Worm (Caenorhabditis elegans) whole organism, L2 larva: ENCODE data around the gene F59B2.13.

Experiments
- C34F6.9 ChIP-seq: fragments of 150-350 bp; optimal IDR thresholded peaks from 2 replicates; lab custom pipeline; 2014; ENCODE audit warnings: missing biosample characterization, missing genetic modification characterization
- F13H6.1 ChIP-seq: sonication (generic microtip); optimal IDR thresholded peaks from 2 replicates; lab custom pipeline; 2016; ENCODE audit warnings: missing genetic modification characterization, missing compliant biosample characterization
- R02D3.7 ChIP-seq: fragments of 150-350 bp; optimal IDR thresholded peaks from 2 replicates; lab custom pipeline; 2014; ENCODE audit warnings: missing biosample characterization, missing genetic modification characterization
- Y55F3AM.14 ChIP-seq: fragments of 200-800 bp; sonication (Bioruptor generic); optimal IDR thresholded peaks from 2 replicates; lab custom pipeline; 2018; ENCODE audit warnings: mild to moderate bottlenecking, missing genetic modification characterization, missing compliant biosample characterization
- ZK546.5 ChIP-seq: sonication (generic microtip); optimal IDR thresholded peaks from 2 replicates; lab custom pipeline; 2017; ENCODE audit warnings: missing biosample characterization, missing genetic modification characterization
- alr-1 ChIP-seq: fragments of 150-350 bp; optimal IDR thresholded peaks from 2 replicates; lab custom pipeline; 2014; ENCODE audit warnings: missing biosample characterization, missing genetic modification characterization
- aly-2 ChIP-seq: fragments of 150-350 bp; optimal IDR thresholded peaks from 2 replicates; lab custom pipeline; 2014; ENCODE audit warnings: missing biosample characterization, missing genetic modification characterization
- ama-1 ChIP-seq: fragments of 150-350 bp; optimal IDR thresholded peaks from 2 replicates; lab custom pipeline; 2018; ENCODE audit warnings: inconsistent platforms
- ceh-16 ChIP-seq: fragments of 150-350 bp; optimal IDR thresholded peaks from 2 replicates; lab custom pipeline; 2014; ENCODE audit warnings: missing biosample characterization, missing genetic modification characterization
- ceh-82 ChIP-seq: fragments of 150-350 bp; optimal IDR thresholded peaks from 2 replicates; lab custom pipeline; 2014; ENCODE audit warnings: missing biosample characterization, missing genetic modification characterization
- crh-2 ChIP-seq: sonication (generic microtip); optimal IDR thresholded peaks from 2 replicates; lab custom pipeline; 2017; ENCODE audit warnings: missing biosample characterization, missing genetic modification characterization
- dmd-4 ChIP-seq: sonication (generic microtip); optimal IDR thresholded peaks from 2 replicates; lab custom pipeline; 2017; ENCODE audit warnings: missing biosample characterization, missing genetic modification characterization
- egl-27 ChIP-seq: sonication (generic microtip); optimal IDR thresholded peaks from 3 replicates; lab custom pipeline; 2017; ENCODE audit warnings: missing biosample characterization, missing genetic modification reagents, missing genetic modification characterization
- elt-1 ChIP-seq: fragments of 150-350 bp; optimal IDR thresholded peaks from 2 replicates; lab custom pipeline; 2014; ENCODE audit warnings: missing biosample characterization, missing genetic modification characterization
- elt-3 ChIP-seq: sonication (generic microtip); optimal IDR thresholded peaks from 2 replicates; lab custom pipeline; 2017; ENCODE audit warnings: missing biosample characterization, missing genetic modification characterization
- fos-1 ChIP-seq: fragments of 150-350 bp; optimal IDR thresholded peaks from 2 replicates; lab custom pipeline; 2014; ENCODE audit warnings: missing biosample characterization, missing genetic modification characterization
- gmeb-1 ChIP-seq: fragments of 150-350 bp; optimal IDR thresholded peaks from 2 replicates; lab custom pipeline; 2014; ENCODE audit warnings: missing biosample characterization, missing genetic modification characterization
- lin-11 ChIP-seq: fragments of 150-350 bp; sonication (generic microtip); optimal IDR thresholded peaks from 2 replicates; lab custom pipeline; 2014; ENCODE audit warnings: missing biosample characterization, missing genetic modification characterization, inconsistent platforms, mixed read lengths
- lin-13 ChIP-seq: fragments of 150-350 bp; optimal IDR thresholded peaks from 2 replicates; lab custom pipeline; 2014; ENCODE audit warnings: missing biosample characterization, missing genetic modification reagents, missing genetic modification characterization
- lin-39 ChIP-seq: fragments of 150-350 bp; optimal IDR thresholded peaks from 2 replicates; lab custom pipeline; 2014; ENCODE audit warnings: missing biosample characterization, missing genetic modification reagents, missing genetic modification characterization
- lsy-2 ChIP-seq, 2 experiments: fragments of 150-350 bp in 1 of 2; sonication (generic microtip) in 1 of 2; optimal IDR thresholded peaks; 2 replicates each; lab custom pipeline; 2014 to 2017; ENCODE audit warnings: missing biosample characterization in 2 of 2, missing genetic modification characterization in 2 of 2
- mab-5 ChIP-seq: fragments of 150-350 bp; optimal IDR thresholded peaks from 2 replicates; lab custom pipeline; 2014; ENCODE audit warnings: missing biosample characterization, missing genetic modification characterization
- mbf-1 ChIP-seq: sonication (generic microtip); optimal IDR thresholded peaks from 2 replicates; lab custom pipeline; 2017; ENCODE audit warnings: missing biosample characterization, missing genetic modification characterization
- nhr-10 ChIP-seq: sonication (generic microtip); optimal IDR thresholded peaks from 2 replicates; lab custom pipeline; 2017; ENCODE audit warnings: missing biosample characterization, missing genetic modification characterization
- nhr-11 ChIP-seq: fragments of 150-350 bp; optimal IDR thresholded peaks from 2 replicates; lab custom pipeline; 2014; ENCODE audit warnings: missing biosample characterization, missing genetic modification characterization
- nhr-12 ChIP-seq: fragments of 150-350 bp; optimal IDR thresholded peaks from 2 replicates; lab custom pipeline; 2014; ENCODE audit warnings: missing biosample characterization, missing genetic modification characterization
- nhr-129 ChIP-seq: fragments of 150-350 bp; optimal IDR thresholded peaks from 2 replicates; lab custom pipeline; 2014; ENCODE audit warnings: missing biosample characterization, missing genetic modification characterization
- nhr-21 ChIP-seq: fragments of 150-350 bp; optimal IDR thresholded peaks from 2 replicates; lab custom pipeline; 2014; ENCODE audit warnings: missing biosample characterization, missing genetic modification characterization
- nhr-23 ChIP-seq: fragments of 150-350 bp; optimal IDR thresholded peaks from 2 replicates; lab custom pipeline; 2014; ENCODE audit warnings: missing biosample characterization, missing genetic modification reagents, missing genetic modification characterization
- nhr-237 ChIP-seq: fragments of 150-350 bp; optimal IDR thresholded peaks from 2 replicates; lab custom pipeline; 2014; ENCODE audit warnings: missing biosample characterization, missing genetic modification characterization
- nhr-25 ChIP-seq: fragments of 150-350 bp; sonication (generic microtip); optimal IDR thresholded peaks from 3 replicates; lab custom pipeline; 2014; ENCODE audit warnings: missing biosample characterization, missing genetic modification characterization
- nhr-6 ChIP-seq: fragments of 150-350 bp; optimal IDR thresholded peaks from 2 replicates; lab custom pipeline; 2014; ENCODE audit warnings: missing biosample characterization, missing genetic modification characterization
- nhr-77 ChIP-seq: fragments of 150-350 bp; optimal IDR thresholded peaks from 2 replicates; lab custom pipeline; 2014; ENCODE audit warnings: missing biosample characterization, missing genetic modification characterization
- peb-1 ChIP-seq: fragments of 150-350 bp; optimal IDR thresholded peaks from 2 replicates; lab custom pipeline; 2014; ENCODE audit warnings: missing biosample characterization, missing genetic modification characterization
- sem-4 ChIP-seq: fragments of 150-350 bp; optimal IDR thresholded peaks from 2 replicates; lab custom pipeline; 2014; ENCODE audit warnings: missing biosample characterization, missing genetic modification reagents, missing genetic modification characterization
- skn-1 ChIP-seq: sonication (generic microtip); optimal IDR thresholded peaks from 2 replicates; lab custom pipeline; 2017; ENCODE audit warnings: missing biosample characterization, missing genetic modification characterization
- sma-3 ChIP-seq: sonication (generic microtip); optimal IDR thresholded peaks from 2 replicates; lab custom pipeline; 2016; ENCODE audit warnings: missing genetic modification reagents, missing genetic modification characterization, missing compliant biosample characterization
- sma-9 ChIP-seq, 2 experiments: fragments of 150-350 bp in 1 of 2; sonication (generic microtip) in 1 of 2; optimal IDR thresholded peaks; 2 replicates each; lab custom pipeline; 2014 to 2016; ENCODE audit warnings: missing genetic modification characterization in 2 of 2, mild to moderate bottlenecking in 1 of 2, missing biosample characterization in 1 of 2, missing compliant biosample characterization in 1 of 2, missing genetic modification reagents in 1 of 2, moderate library complexity in 1 of 2
- snpc-4 ChIP-seq: fragments of 150-350 bp; optimal IDR thresholded peaks from 2 replicates; lab custom pipeline; 2014; ENCODE audit warnings: missing biosample characterization, missing genetic modification characterization
- unc-39 ChIP-seq: fragments of 150-350 bp; optimal IDR thresholded peaks from 2 replicates; lab custom pipeline; 2014; ENCODE audit warnings: missing biosample characterization, missing genetic modification characterization
- unc-55 ChIP-seq: fragments of 150-350 bp; sonication (generic microtip); optimal IDR thresholded peaks from 3 replicates; lab custom pipeline; 2014; ENCODE audit warnings: missing biosample characterization, missing genetic modification reagents, missing genetic modification characterization
- unc-62 ChIP-seq: fragments of 150-350 bp; optimal IDR thresholded peaks from 2 replicates; lab custom pipeline; 2014; ENCODE audit warnings: missing biosample characterization, missing genetic modification reagents, missing genetic modification characterization
- zag-1 ChIP-seq: fragments of 150-350 bp; optimal IDR thresholded peaks from 2 replicates; lab custom pipeline; 2014; ENCODE audit warnings: missing biosample characterization, missing genetic modification characterization
- ztf-1 ChIP-seq: fragments of 200-800 bp; sonication (Bioruptor generic); conservative IDR thresholded peaks from 2 replicates; pipeline ENCODE4 v1.3.6; 2022; ENCODE audit warnings: missing genetic modification characterization, missing compliant biosample characterization
- ztf-11 ChIP-seq: sonication (generic microtip); optimal IDR thresholded peaks from 2 replicates; lab custom pipeline; 2017; ENCODE audit warnings: missing biosample characterization, missing genetic modification characterization
- ztf-4 ChIP-seq: fragments of 150-350 bp; optimal IDR thresholded peaks from 2 replicates; lab custom pipeline; 2014; ENCODE audit warnings: missing biosample characterization, missing genetic modification characterization

The F59B2.13 gene

ce11 chrIII:9054414-9055147, 27.7 kb upstream of the F59B2.13 start, which contains the start of gene cls-2:
Gene cls-2 (plus strand): TSS chrIII:9055048.
- TF ChIP-seq zag-1 (tag; lab: Kevin White, UChicago) (no peak), crh-2 (tag; lab: Kevin White, UChicago) (peak; percentile 31), nhr-237 (no peak), elt-3 (no peak), unc-55 (peak; percentile 17), ceh-82 (tag; lab: Kevin White, UChicago) (no peak), dmd-4 (tag; lab: Kevin White, UChicago) (no peak), ZK546.5 (tag; lab: Kevin White, UChicago) (no peak), egl-27 (no peak), fos-1 (no peak), nhr-129 (tag; lab: Kevin White, UChicago) (peak; percentile 60), lsy-2 (tag; optimal IDR thresholded peaks at IDR 0.05; lab: Kevin White, UChicago) (peak in 1 of 2 experiments; percentile 23), nhr-10 (tag; lab: Kevin White, UChicago) (no peak), nhr-25 (tag; lab: Kevin White, UChicago) (no peak), skn-1 (tag; lab: Kevin White, UChicago) (no peak), gmeb-1 (no peak), R02D3.7 (tag; lab: Kevin White, UChicago) (no peak), Y55F3AM.14 (GFP tag; lab: Kevin White, UChicago) (no peak), C34F6.9 (tag; lab: Kevin White, UChicago) (peak; percentile 12), sma-9 (GFP tag; optimal IDR thresholded peaks at IDR 0.05; lab: Kevin White, UChicago) (no peak), sma-9 (tag; optimal IDR thresholded peaks at IDR 0.05; lab: Kevin White, UChicago) (no peak), mab-5 (tag; lab: Kevin White, UChicago) (no peak), aly-2 (tag; lab: Kevin White, UChicago) (no peak)

ce11 chrIII:9053740-9054252, 26.9 kb upstream of the F59B2.13 start, which contains the start of gene R107.5:
Gene R107.5 (minus strand): TSS chrIII:9053790.
- TF ChIP-seq gmeb-1 (peak; percentile 82), alr-1 (tag; lab: Kevin White, UChicago) (no peak), nhr-23 (tag; lab: Kevin White, UChicago) (no peak), C34F6.9 (tag; lab: Kevin White, UChicago) (peak; percentile 97), skn-1 (tag; lab: Kevin White, UChicago) (peak; percentile 36), F13H6.1 (tag; lab: Kevin White, UChicago) (peak; percentile 95), peb-1 (tag; lab: Kevin White, UChicago) (no peak), snpc-4 (peak; percentile 66), dmd-4 (tag; lab: Kevin White, UChicago) (no peak), unc-62 (GFP tag; lab: Kevin White, UChicago) (peak; percentile 73), lin-39 (tag; lab: Kevin White, UChicago) (no peak), crh-2 (tag; lab: Kevin White, UChicago) (peak; percentile 98), mab-5 (tag; lab: Kevin White, UChicago) (no peak), nhr-21 (tag; lab: Kevin White, UChicago) (peak; percentile 96), R02D3.7 (tag; lab: Kevin White, UChicago) (no peak), sma-3 (GFP tag; lab: Kevin White, UChicago) (peak; percentile 98), sma-9 (GFP tag; optimal IDR thresholded peaks at IDR 0.05; lab: Kevin White, UChicago) (peak; percentile 87), sma-9 (tag; optimal IDR thresholded peaks at IDR 0.05; lab: Kevin White, UChicago) (no peak), elt-1 (no peak), elt-3 (no peak), ceh-82 (tag; lab: Kevin White, UChicago) (no peak), unc-39 (tag; lab: Kevin White, UChicago) (no peak), zag-1 (tag; lab: Kevin White, UChicago) (peak; percentile 37), fos-1 (peak; percentile 91), aly-2 (tag; lab: Kevin White, UChicago) (no peak), lsy-2 (tag; optimal IDR thresholded peaks at IDR 0.05; lab: Kevin White, UChicago) (peak; percentile 80 to 92), Y55F3AM.14 (GFP tag; lab: Kevin White, UChicago) (peak; percentile 95), ceh-16 (tag; lab: Kevin White, UChicago) (peak; percentile 13), nhr-10 (tag; lab: Kevin White, UChicago) (peak; percentile 80), ztf-4 (tag; lab: Kevin White, UChicago) (peak; percentile 95), lin-11 (tag; lab: Kevin White, UChicago) (peak; percentile 87), ama-1 (lab: Kevin White, UChicago) (peak; percentile 98), ztf-11 (tag; lab: Kevin White, UChicago) (no peak), nhr-11 (tag; lab: Kevin White, UChicago) (no peak), nhr-129 (tag; lab: Kevin White, UChicago) (peak; percentile 95), ztf-1 (GFP tag; lab: Robert Waterston, UW) (peak; percentile 97), ZK546.5 (tag; lab: Kevin White, UChicago) (no peak), sem-4 (peak; percentile 92), mbf-1 (no peak), nhr-12 (tag; lab: Kevin White, UChicago) (peak; percentile 1), unc-55 (peak; percentile 80), nhr-25 (tag; lab: Kevin White, UChicago) (peak; percentile 96), nhr-77 (tag; lab: Kevin White, UChicago) (no peak), nhr-6 (tag; lab: Kevin White, UChicago) (peak; percentile 75), lin-13 (GFP tag; lab: Kevin White, UChicago) (peak; percentile 84), nhr-237 (no peak), egl-27 (peak; percentile 82)
